Fruit fly (Drosophila melanogaster) whole organism, wandering third instar larva: ENCODE measurements around the gene CG14837.

Source experiments
- Abd-B ChIP-seq: fragments of >200 bp; optimal IDR thresholded peaks from 2 replicates; lab custom pipeline; 2017; ENCODE audit warnings: missing biosample characterization, missing genetic modification characterization
- CG32264 ChIP-seq: fragments of 200-800 bp; sonication (Bioruptor generic); optimal IDR thresholded peaks from 2 replicates; lab custom pipeline; 2016; ENCODE audit warnings: missing biosample characterization, missing genetic modification characterization
- CG9705 ChIP-seq: fragments of 200-800 bp; sonication (Bioruptor generic); optimal IDR thresholded peaks from 2 replicates; lab custom pipeline; 2018; ENCODE audit warnings: missing biosample characterization, mild to moderate bottlenecking, missing genetic modification characterization
- CrebA ChIP-seq: fragments of 200-800 bp; sonication (Bioruptor generic); optimal IDR thresholded peaks from 2 replicates; lab custom pipeline; 2016; ENCODE audit warnings: missing biosample characterization, mild to moderate bottlenecking, missing genetic modification characterization, borderline replicate concordance
- Dfd ChIP-seq: fragments of >200 bp; optimal IDR thresholded peaks from 2 replicates; lab custom pipeline; 2017; ENCODE audit warnings: missing biosample characterization, missing genetic modification characterization
- Dif ChIP-seq: fragments of 200-275, 200-300 bp; sonication (Bioruptor generic); optimal IDR thresholded peaks from 2 replicates; lab custom pipeline; 2018; ENCODE audit warnings: missing biosample characterization, missing genetic modification characterization; ENCODE audit not compliant: partially characterized antibody
- GATAd ChIP-seq: sonication (Bioruptor generic); optimal IDR thresholded peaks from 2 replicates; lab custom pipeline; 2016; ENCODE audit warnings: missing biosample characterization, missing genetic modification characterization
- HLH106 ChIP-seq: fragments of 200-800 bp; optimal IDR thresholded peaks from 3 replicates; lab custom pipeline; 2019; ENCODE audit warnings: missing biosample characterization, mild to moderate bottlenecking, missing genetic modification characterization, moderate library complexity
- Hnf4 ChIP-seq: fragments of 200-800 bp; sonication (Bioruptor generic); optimal IDR thresholded peaks from 2 replicates; lab custom pipeline; 2016; ENCODE audit warnings: missing biosample characterization, mild to moderate bottlenecking, missing genetic modification characterization
- Hr78 ChIP-seq: fragments of >200 bp; optimal IDR thresholded peaks from 2 replicates; lab custom pipeline; 2017; ENCODE audit warnings: missing biosample characterization, missing genetic modification characterization
- Hr83 ChIP-seq: fragments of 200-300 bp; sonication (Bioruptor generic); optimal IDR thresholded peaks from 2 replicates; lab custom pipeline; 2016; ENCODE audit warnings: missing biosample characterization, mild to moderate bottlenecking, missing genetic modification characterization, moderate library complexity; ENCODE audit not compliant: poor library complexity, severe bottlenecking
- Jra ChIP-seq: sonication (Bioruptor generic); optimal IDR thresholded peaks from 2 replicates; lab custom pipeline; 2016; ENCODE audit warnings: missing biosample characterization, missing genetic modification characterization
- Mio ChIP-seq: sonication (Bioruptor generic); optimal IDR thresholded peaks from 2 replicates; lab custom pipeline; 2016; ENCODE audit warnings: missing biosample characterization, missing genetic modification characterization
- Myc ChIP-seq: fragments of >200 bp; optimal IDR thresholded peaks from 2 replicates; lab custom pipeline; 2017
- OdsH ChIP-seq: fragments of 200-800 bp; sonication (Bioruptor generic); optimal IDR thresholded peaks from 2 replicates; lab custom pipeline; 2016; ENCODE audit warnings: missing biosample characterization, mild to moderate bottlenecking, missing genetic modification characterization
- Rel ChIP-seq, 2 experiments: fragments of 200-800 bp; sonication (Bioruptor generic) in 1 of 2; optimal IDR thresholded peaks; 2 replicates in 1 of 2; 3 replicates in 1 of 2; lab custom pipeline; 2016 to 2019; ENCODE audit warnings: mild to moderate bottlenecking in 2 of 2, missing biosample characterization in 2 of 2, missing genetic modification characterization in 2 of 2, moderate library complexity in 1 of 2
- Sp1 ChIP-seq: fragments of 200-800 bp; sonication (Bioruptor generic); optimal IDR thresholded peaks from 3 replicates; lab custom pipeline; 2019; ENCODE audit warnings: missing biosample characterization, mild to moderate bottlenecking, missing genetic modification characterization, moderate library complexity
- br ChIP-seq: fragments of 200-800 bp; sonication (Bioruptor generic); optimal IDR thresholded peaks from 2 replicates; lab custom pipeline; 2016; ENCODE audit warnings: missing biosample characterization, missing genetic modification characterization
- brk ChIP-seq: fragments of 200-800 bp; sonication (Bioruptor generic); optimal IDR thresholded peaks from 2 replicates; lab custom pipeline; 2016; ENCODE audit warnings: missing biosample characterization, mild to moderate bottlenecking, missing genetic modification characterization
- dl ChIP-seq, 2 experiments: fragments of 175-275, 200-275 bp in 1 of 2; fragments of 200-275 bp in 1 of 2; sonication (Bioruptor generic); optimal IDR thresholded peaks; lab custom pipeline; 2018; ENCODE audit warnings: mild to moderate bottlenecking in 2 of 2, missing biosample characterization in 2 of 2, missing genetic modification characterization in 2 of 2, moderate library complexity in 2 of 2; ENCODE audit not compliant: partially characterized antibody in 2 of 2, insufficient read depth in 1 of 2
- dmrt93B ChIP-seq: fragments of 200-800 bp; sonication (Bioruptor generic); optimal IDR thresholded peaks from 2 replicates; lab custom pipeline; 2018; ENCODE audit warnings: missing biosample characterization, mild to moderate bottlenecking, missing genetic modification characterization
- dsf ChIP-seq: sonication (Bioruptor generic); optimal IDR thresholded peaks from 2 replicates; lab custom pipeline; 2016; ENCODE audit warnings: missing biosample characterization, missing genetic modification characterization, borderline replicate concordance
- fru ChIP-seq: fragments of 200-800 bp; sonication (Bioruptor generic); optimal IDR thresholded peaks from 3 replicates; lab custom pipeline; 2016; ENCODE audit warnings: missing biosample characterization, mild to moderate bottlenecking, missing genetic modification characterization
- h ChIP-seq: fragments of 200-800 bp; sonication (Bioruptor generic); optimal IDR thresholded peaks from 3 replicates; lab custom pipeline; 2016; ENCODE audit warnings: missing biosample characterization, mild to moderate bottlenecking, missing genetic modification characterization
- jim ChIP-seq: fragments of 175-275, 200-325 bp; sonication (Bioruptor generic); optimal IDR thresholded peaks from 2 replicates; lab custom pipeline; 2016; ENCODE audit warnings: missing biosample characterization, mild to moderate bottlenecking, missing genetic modification characterization
- lola ChIP-seq: fragments of >200 bp; optimal IDR thresholded peaks from 2 replicates; lab custom pipeline; 2017; ENCODE audit warnings: missing biosample characterization, missing genetic modification characterization
- pan ChIP-seq: fragments of >200 bp; optimal IDR thresholded peaks from 2 replicates; lab custom pipeline; 2017
- psq ChIP-seq: fragments of 200-800 bp; sonication (Bioruptor generic); optimal IDR thresholded peaks from 3 replicates; lab custom pipeline; 2017; ENCODE audit warnings: missing biosample characterization, mild to moderate bottlenecking, missing genetic modification characterization, moderate library complexity
- rgr ChIP-seq: fragments of 200-800 bp; sonication (Bioruptor generic); optimal IDR thresholded peaks from 3 replicates; lab custom pipeline; 2016; ENCODE audit warnings: missing biosample characterization, mild to moderate bottlenecking, missing genetic modification characterization
- sage ChIP-seq: fragments of 200-800 bp; sonication (Bioruptor generic); optimal IDR thresholded peaks from 2 replicates; lab custom pipeline; 2016; ENCODE audit warnings: missing biosample characterization, mild to moderate bottlenecking, missing genetic modification characterization
- sv ChIP-seq: fragments of 200-800 bp; sonication (Bioruptor generic); optimal IDR thresholded peaks from 3 replicates; lab custom pipeline; 2016; ENCODE audit warnings: missing biosample characterization, missing genetic modification characterization
- usp ChIP-seq: fragments of >200 bp; optimal IDR thresholded peaks from 2 replicates; lab custom pipeline; 2017; ENCODE audit warnings: missing biosample characterization, missing genetic modification characterization
- woc ChIP-seq: sonication (Bioruptor generic); optimal IDR thresholded peaks from 2 replicates; lab custom pipeline; 2016; ENCODE audit warnings: missing biosample characterization, mild to moderate bottlenecking, missing genetic modification characterization

Gene CG14837

dm6 chr3L:7544639-7545183 is 15.1 kb downstream of the CG14837 start:
- no peak for TF ChIP-seq usp (GFP tag; lab: Kevin White, UChicago)
- TF ChIP-seq brk (GFP tag; lab: Kevin White, UChicago), result no peak
- no peak for TF ChIP-seq Dfd (GFP tag; lab: Kevin White, UChicago)
- no peak for TF ChIP-seq lola (GFP tag; lab: Kevin White, UChicago)
- TF ChIP-seq sage, result no peak
- TF ChIP-seq Mio, result no peak
- TF ChIP-seq OdsH (GFP tag; lab: Kevin White, UChicago), result no peak
- TF ChIP-seq GATAd, result no peak
- TF ChIP-seq Hr78, result no peak
- TF ChIP-seq HLH106 (tag; lab: Kevin White, UChicago), result no peak
- TF ChIP-seq dl (GFP tag; optimal IDR thresholded peaks at IDR 0.05; lab: Kevin White, UChicago; ENCODE audit: insufficient read depth in 1 of 2, partially characterized antibody in 2 of 2), result no peak
- TF ChIP-seq dsf (GFP tag; lab: Kevin White, UChicago), result no peak
- TF ChIP-seq Abd-B (GFP tag; lab: Kevin White, UChicago), result no peak
- no peak for TF ChIP-seq fru (GFP tag; lab: Kevin White, UChicago)
- no peak for TF ChIP-seq h (GFP tag; lab: Kevin White, UChicago)
- no peak for TF ChIP-seq pan
- no peak for TF ChIP-seq jim (GFP tag; lab: Kevin White, UChicago)

- TF ChIP-seq OdsH (GFP tag; lab: Kevin White, UChicago), result no peak
- TF ChIP-seq brk (GFP tag; lab: Kevin White, UChicago), result no peak
- TF ChIP-seq pan, result no peak
- TF ChIP-seq woc, result no peak
- TF ChIP-seq Jra, result no peak
- TF ChIP-seq Hr83 (GFP tag; lab: Kevin White, UChicago), result no peak
- no peak for TF ChIP-seq HLH106 (tag; lab: Kevin White, UChicago)
- TF ChIP-seq Myc, result no peak
- TF ChIP-seq, all 38 proteins: peak for 0
These were observed 17.5 kb downstream of the CG14837 start, which contains the start of gene CG32376 for dm6 chr3L:7542357-7542756. TSS of gene CG32376 (minus strand) at chr3L:7542457.

dm6 chr3L:7541068-7541467 is 18.8 kb downstream of the CG14837 start, which contains the start of gene CG32374:
TSS of gene CG32374 (minus strand) at chr3L:7541168.
- TF ChIP-seq brk (GFP tag; lab: Kevin White, UChicago), result no peak
- no peak for TF ChIP-seq psq (GFP tag; lab: Kevin White, UChicago)
- no peak for TF ChIP-seq CG9705 (GFP tag; lab: Kevin White, UChicago)
- TF ChIP-seq Myc, result no peak
- no peak for TF ChIP-seq HLH106 (tag; lab: Kevin White, UChicago)
- TF ChIP-seq pan, result no peak
- TF ChIP-seq Abd-B (GFP tag; lab: Kevin White, UChicago), result no peak
- no peak for TF ChIP-seq CG32264 (GFP tag; lab: Kevin White, UChicago)
- no peak for TF ChIP-seq rgr (GFP tag; lab: Kevin White, UChicago)
- no peak for TF ChIP-seq usp (GFP tag; lab: Kevin White, UChicago)
- TF ChIP-seq GATAd, result no peak
- no peak for TF ChIP-seq CrebA (GFP tag; lab: Kevin White, UChicago)
- TF ChIP-seq Rel (GFP tag; optimal IDR thresholded peaks at IDR 0.05; lab: Kevin White, UChicago), result no peak
- TF ChIP-seq Rel (tag; optimal IDR thresholded peaks at IDR 0.05; lab: Kevin White, UChicago), result no peak
- TF ChIP-seq sv (GFP tag; lab: Kevin White, UChicago), result no peak
- TF ChIP-seq Dif (GFP tag; lab: Kevin White, UChicago), result no peak
- TF ChIP-seq dsf (GFP tag; lab: Kevin White, UChicago), result no peak
- no peak for TF ChIP-seq dmrt93B (GFP tag; lab: Kevin White, UChicago)
- no peak for TF ChIP-seq br (GFP tag; lab: Kevin White, UChicago)
- TF ChIP-seq, all 38 proteins: peak for 0

dm6 chr3L:7539736-7540135 is 20.1 kb downstream of the CG14837 start, which contains the start of gene CG16998:
TSS of gene CG16998 (minus strand) at chr3L:7539836.
- TF ChIP-seq lola (GFP tag; lab: Kevin White, UChicago) (no peak), Sp1 (GFP tag; lab: Kevin White, UChicago) (no peak), br (GFP tag; lab: Kevin White, UChicago) (no peak), dsf (GFP tag; lab: Kevin White, UChicago) (no peak), brk (GFP tag; lab: Kevin White, UChicago) (no peak), woc (no peak), Hnf4 (GFP tag; lab: Kevin White, UChicago) (no peak), jim (GFP tag; lab: Kevin White, UChicago) (no peak), pan (no peak), Abd-B (GFP tag; lab: Kevin White, UChicago) (no peak), Hr78 (no peak), Mio (no peak), usp (GFP tag; lab: Kevin White, UChicago) (no peak), Jra (no peak), CG32264 (GFP tag; lab: Kevin White, UChicago) (no peak), sv (GFP tag; lab: Kevin White, UChicago) (no peak)
